Worm (Caenorhabditis elegans): ENCODE data around the gene Y54F10BM.6.

- TF ChIP-seq skn-1 (tag; optimal IDR thresholded peaks at IDR 0.05) = no peak
- no peak for TF ChIP-seq ztf-11 (tag; optimal IDR thresholded peaks at IDR 0.05)
- no peak for TF ChIP-seq elt-2 (tag; optimal IDR thresholded peaks at IDR 0.05)
- no peak for TF ChIP-seq pha-4 (tag; optimal IDR thresholded peaks at IDR 0.05)
- TF ChIP-seq nhr-11 (tag; optimal IDR thresholded peaks at IDR 0.05) = no peak
- no peak for TF ChIP-seq daf-12 (tag; optimal IDR thresholded peaks at IDR 0.05)
- TF ChIP-seq fkh-2 (tag; optimal IDR thresholded peaks at IDR 0.05) = no peak
- TF ChIP-seq nhr-77 (tag; optimal IDR thresholded peaks at IDR 0.05) = no peak
- TF ChIP-seq sea-2 (GFP tag; optimal IDR thresholded peaks at IDR 0.05) = no peak
- no peak for TF ChIP-seq nhr-23 (tag; optimal IDR thresholded peaks at IDR 0.05)
- TF ChIP-seq nhr-237 (tag; optimal IDR thresholded peaks at IDR 0.05) = no peak
Measured at ce11 chrIII:2223932-2224331, 39.1 kb upstream of the Y54F10BM.6 start, which contains the start of gene srd-65.
